Fruit fly (Drosophila melanogaster) whole organism, wandering third instar larva: ENCODE results near the gene ImpE1.

Source experiments
- Abd-B ChIP-seq: fragments of >200 bp; optimal IDR thresholded peaks from 2 replicates; lab custom pipeline; 2017; ENCODE audit warnings: missing biosample characterization, missing genetic modification characterization
- CG32264 ChIP-seq: fragments of 200-800 bp; sonication (Bioruptor generic); optimal IDR thresholded peaks from 2 replicates; lab custom pipeline; 2016; ENCODE audit warnings: missing biosample characterization, missing genetic modification characterization
- CG9705 ChIP-seq: fragments of 200-800 bp; sonication (Bioruptor generic); optimal IDR thresholded peaks from 2 replicates; lab custom pipeline; 2018; ENCODE audit warnings: missing biosample characterization, mild to moderate bottlenecking, missing genetic modification characterization
- CrebA ChIP-seq: fragments of 200-800 bp; sonication (Bioruptor generic); optimal IDR thresholded peaks from 2 replicates; lab custom pipeline; 2016; ENCODE audit warnings: missing biosample characterization, mild to moderate bottlenecking, missing genetic modification characterization, borderline replicate concordance
- Dfd ChIP-seq: fragments of >200 bp; optimal IDR thresholded peaks from 2 replicates; lab custom pipeline; 2017; ENCODE audit warnings: missing biosample characterization, missing genetic modification characterization
- Dif ChIP-seq: fragments of 200-275, 200-300 bp; sonication (Bioruptor generic); optimal IDR thresholded peaks from 2 replicates; lab custom pipeline; 2018; ENCODE audit warnings: missing biosample characterization, missing genetic modification characterization; ENCODE audit not compliant: partially characterized antibody
- GATAd ChIP-seq: sonication (Bioruptor generic); optimal IDR thresholded peaks from 2 replicates; lab custom pipeline; 2016; ENCODE audit warnings: missing biosample characterization, missing genetic modification characterization
- HLH106 ChIP-seq: fragments of 200-800 bp; optimal IDR thresholded peaks from 3 replicates; lab custom pipeline; 2019; ENCODE audit warnings: missing biosample characterization, mild to moderate bottlenecking, missing genetic modification characterization, moderate library complexity
- Hnf4 ChIP-seq: fragments of 200-800 bp; sonication (Bioruptor generic); optimal IDR thresholded peaks from 2 replicates; lab custom pipeline; 2016; ENCODE audit warnings: missing biosample characterization, mild to moderate bottlenecking, missing genetic modification characterization
- Hr78 ChIP-seq: fragments of >200 bp; optimal IDR thresholded peaks from 2 replicates; lab custom pipeline; 2017; ENCODE audit warnings: missing biosample characterization, missing genetic modification characterization
- Hr83 ChIP-seq: fragments of 200-300 bp; sonication (Bioruptor generic); optimal IDR thresholded peaks from 2 replicates; lab custom pipeline; 2016; ENCODE audit warnings: missing biosample characterization, mild to moderate bottlenecking, missing genetic modification characterization, moderate library complexity; ENCODE audit not compliant: poor library complexity, severe bottlenecking
- Jra ChIP-seq: sonication (Bioruptor generic); optimal IDR thresholded peaks from 2 replicates; lab custom pipeline; 2016; ENCODE audit warnings: missing biosample characterization, missing genetic modification characterization
- Mio ChIP-seq: sonication (Bioruptor generic); optimal IDR thresholded peaks from 2 replicates; lab custom pipeline; 2016; ENCODE audit warnings: missing biosample characterization, missing genetic modification characterization
- Myc ChIP-seq: fragments of >200 bp; optimal IDR thresholded peaks from 2 replicates; lab custom pipeline; 2017
- N ChIP-seq: fragments of >200 bp; optimal IDR thresholded peaks from 2 replicates; lab custom pipeline; 2018; ENCODE audit warnings: missing biosample characterization, missing external identifiers, missing genetic modification characterization
- OdsH ChIP-seq: fragments of 200-800 bp; sonication (Bioruptor generic); optimal IDR thresholded peaks from 2 replicates; lab custom pipeline; 2016; ENCODE audit warnings: missing biosample characterization, mild to moderate bottlenecking, missing genetic modification characterization
- Rel ChIP-seq, 2 experiments: fragments of 200-800 bp; sonication (Bioruptor generic) in 1 of 2; optimal IDR thresholded peaks; 2 replicates in 1 of 2; 3 replicates in 1 of 2; lab custom pipeline; 2016 to 2019; ENCODE audit warnings: mild to moderate bottlenecking in 2 of 2, missing biosample characterization in 2 of 2, missing genetic modification characterization in 2 of 2, moderate library complexity in 1 of 2
- Sp1 ChIP-seq: fragments of 200-800 bp; sonication (Bioruptor generic); optimal IDR thresholded peaks from 3 replicates; lab custom pipeline; 2019; ENCODE audit warnings: missing biosample characterization, mild to moderate bottlenecking, missing genetic modification characterization, moderate library complexity
- Vsx2 ChIP-seq: fragments of 200-300, 225-300 bp; sonication (Bioruptor generic); optimal IDR thresholded peaks from 2 replicates; lab custom pipeline; 2018; ENCODE audit warnings: missing biosample characterization, missing genetic modification characterization; ENCODE audit not compliant: partially characterized antibody
- br ChIP-seq: fragments of 200-800 bp; sonication (Bioruptor generic); optimal IDR thresholded peaks from 2 replicates; lab custom pipeline; 2016; ENCODE audit warnings: missing biosample characterization, missing genetic modification characterization
- brk ChIP-seq: fragments of 200-800 bp; sonication (Bioruptor generic); optimal IDR thresholded peaks from 2 replicates; lab custom pipeline; 2016; ENCODE audit warnings: missing biosample characterization, mild to moderate bottlenecking, missing genetic modification characterization
- dl ChIP-seq, 2 experiments: fragments of 175-275, 200-275 bp in 1 of 2; fragments of 200-275 bp in 1 of 2; sonication (Bioruptor generic); optimal IDR thresholded peaks; lab custom pipeline; 2018; ENCODE audit warnings: mild to moderate bottlenecking in 2 of 2, missing biosample characterization in 2 of 2, missing genetic modification characterization in 2 of 2, moderate library complexity in 2 of 2; ENCODE audit not compliant: partially characterized antibody in 2 of 2, insufficient read depth in 1 of 2
- dmrt93B ChIP-seq: fragments of 200-800 bp; sonication (Bioruptor generic); optimal IDR thresholded peaks from 2 replicates; lab custom pipeline; 2018; ENCODE audit warnings: missing biosample characterization, mild to moderate bottlenecking, missing genetic modification characterization
- dsf ChIP-seq: sonication (Bioruptor generic); optimal IDR thresholded peaks from 2 replicates; lab custom pipeline; 2016; ENCODE audit warnings: missing biosample characterization, missing genetic modification characterization, borderline replicate concordance
- ey ChIP-seq: fragments of 200-800 bp; sonication (Bioruptor generic); optimal IDR thresholded peaks from 2 replicates; lab custom pipeline; 2016; ENCODE audit warnings: missing biosample characterization, missing genetic modification characterization
- foxo ChIP-seq, 2 experiments: fragments of 200-800 bp; sonication (Bioruptor generic); optimal IDR thresholded peaks; 2 replicates in 1 of 2; 3 replicates in 1 of 2; lab custom pipeline; 2016 to 2017; ENCODE audit warnings: missing biosample characterization in 2 of 2, missing genetic modification characterization in 2 of 2
- fru ChIP-seq: fragments of 200-800 bp; sonication (Bioruptor generic); optimal IDR thresholded peaks from 3 replicates; lab custom pipeline; 2016; ENCODE audit warnings: missing biosample characterization, mild to moderate bottlenecking, missing genetic modification characterization
- h ChIP-seq: fragments of 200-800 bp; sonication (Bioruptor generic); optimal IDR thresholded peaks from 3 replicates; lab custom pipeline; 2016; ENCODE audit warnings: missing biosample characterization, mild to moderate bottlenecking, missing genetic modification characterization
- jim ChIP-seq: fragments of 175-275, 200-325 bp; sonication (Bioruptor generic); optimal IDR thresholded peaks from 2 replicates; lab custom pipeline; 2016; ENCODE audit warnings: missing biosample characterization, mild to moderate bottlenecking, missing genetic modification characterization
- lola ChIP-seq: fragments of >200 bp; optimal IDR thresholded peaks from 2 replicates; lab custom pipeline; 2017; ENCODE audit warnings: missing biosample characterization, missing genetic modification characterization
- pan ChIP-seq: fragments of >200 bp; optimal IDR thresholded peaks from 2 replicates; lab custom pipeline; 2017
- psq ChIP-seq: fragments of 200-800 bp; sonication (Bioruptor generic); optimal IDR thresholded peaks from 3 replicates; lab custom pipeline; 2017; ENCODE audit warnings: missing biosample characterization, mild to moderate bottlenecking, missing genetic modification characterization, moderate library complexity
- rgr ChIP-seq: fragments of 200-800 bp; sonication (Bioruptor generic); optimal IDR thresholded peaks from 3 replicates; lab custom pipeline; 2016; ENCODE audit warnings: missing biosample characterization, mild to moderate bottlenecking, missing genetic modification characterization
- sage ChIP-seq: fragments of 200-800 bp; sonication (Bioruptor generic); optimal IDR thresholded peaks from 2 replicates; lab custom pipeline; 2016; ENCODE audit warnings: missing biosample characterization, mild to moderate bottlenecking, missing genetic modification characterization
- sv ChIP-seq: fragments of 200-800 bp; sonication (Bioruptor generic); optimal IDR thresholded peaks from 3 replicates; lab custom pipeline; 2016; ENCODE audit warnings: missing biosample characterization, missing genetic modification characterization
- tai ChIP-seq: sonication (Bioruptor generic); optimal IDR thresholded peaks from 2 replicates; lab custom pipeline; 2016; ENCODE audit warnings: missing biosample characterization, missing genetic modification characterization
- usp ChIP-seq: fragments of >200 bp; optimal IDR thresholded peaks from 2 replicates; lab custom pipeline; 2017; ENCODE audit warnings: missing biosample characterization, missing genetic modification characterization
- woc ChIP-seq: sonication (Bioruptor generic); optimal IDR thresholded peaks from 2 replicates; lab custom pipeline; 2016; ENCODE audit warnings: missing biosample characterization, mild to moderate bottlenecking, missing genetic modification characterization

Gene ImpE1

dm6 chr3L:8398763-8399445 lies 26.7 kb downstream of the ImpE1 start:
- TF ChIP-seq CG32264 (GFP tag; lab: Kevin White, UChicago) (peak; percentile 63), HLH106 (tag; lab: Kevin White, UChicago) (peak; percentile 83), CrebA (GFP tag; lab: Kevin White, UChicago) (no peak), h (GFP tag; lab: Kevin White, UChicago) (no peak), tai (GFP tag; lab: Kevin White, UChicago) (no peak), usp (GFP tag; lab: Kevin White, UChicago) (no peak), N (GFP tag; lab: Kevin White, UChicago) (no peak), fru (no peak), Mio (GFP tag; lab: Kevin White, UChicago) (no peak), Hnf4 (GFP tag; lab: Kevin White, UChicago) (no peak), br (GFP tag; lab: Kevin White, UChicago) (no peak), woc (GFP tag; lab: Kevin White, UChicago) (no peak), jim (GFP tag; lab: Kevin White, UChicago) (no peak), sage (GFP tag; lab: Kevin White, UChicago) (no peak), foxo (GFP tag; optimal IDR thresholded peaks at IDR 0.05; lab: Kevin White, UChicago) (no peak), brk (GFP tag; lab: Kevin White, UChicago) (no peak), lola (GFP tag; lab: Kevin White, UChicago) (no peak), Rel (GFP tag; optimal IDR thresholded peaks at IDR 0.05; lab: Kevin White, UChicago) (no peak), Rel (tag; optimal IDR thresholded peaks at IDR 0.05; lab: Kevin White, UChicago) (peak; percentile 32), psq (GFP tag; lab: Kevin White, UChicago) (peak; percentile 58), Hr78 (GFP tag; lab: Kevin White, UChicago) (no peak), CG9705 (peak; percentile 44), sv (no peak), Dif (GFP tag; lab: Kevin White, UChicago) (no peak), Hr83 (GFP tag; lab: Kevin White, UChicago) (peak; percentile 12), dsf (GFP tag; lab: Kevin White, UChicago) (no peak), GATAd (no peak), dl (GFP tag; optimal IDR thresholded peaks at IDR 0.05; lab: Kevin White, UChicago; ENCODE audit: insufficient read depth in 1 of 2, partially characterized antibody in 2 of 2) (no peak), Jra (GFP tag; lab: Kevin White, UChicago) (no peak), Myc (lab: Kevin White, UChicago) (no peak), pan (no peak), Vsx2 (GFP tag; lab: Kevin White, UChicago) (no peak), Dfd (GFP tag; lab: Kevin White, UChicago) (no peak), Abd-B (GFP tag; lab: Kevin White, UChicago) (no peak), Sp1 (GFP tag; lab: Kevin White, UChicago) (no peak), ey (GFP tag; lab: Kevin White, UChicago) (peak; percentile 79), OdsH (GFP tag; lab: Kevin White, UChicago) (peak; percentile 73), dmrt93B (GFP tag; lab: Kevin White, UChicago) (no peak), rgr (no peak)

- TF ChIP-seq GATAd (no peak), sv (no peak), Myc (lab: Kevin White, UChicago) (peak; percentile 10), dmrt93B (GFP tag; lab: Kevin White, UChicago) (no peak), dl (GFP tag; optimal IDR thresholded peaks at IDR 0.05; lab: Kevin White, UChicago; ENCODE audit: insufficient read depth in 1 of 2, partially characterized antibody in 2 of 2) (no peak), fru (no peak)
Observed at dm6 chr3L:8405123-8405522, 32.9 kb downstream of the ImpE1 start, which contains the start of the genes Tpt, mkg-p and CG13667. Gene Tpt, minus strand, starts transcription at chr3L:8405277. Gene mkg-p, minus strand, starts transcription at chr3L:8405277. Gene CG13667, plus strand, starts transcription at chr3L:8405454.
